Fruit fly (Drosophila melanogaster) whole organism, pupa: ENCODE measurements around the gene CG1024.

Source experiments
- CG10348 ChIP-seq: fragments of 200-800 bp; sonication (Bioruptor generic); IDR thresholded peaks from 2 replicates; pipeline ENCODE4 v1.3.6; 2022; ENCODE audit warnings: missing biosample characterization, missing genetic modification characterization
- CG12605 ChIP-seq: fragments of 200-800 bp; sonication (Bioruptor generic); IDR thresholded peaks from 2 replicates; pipeline ENCODE4 v1.3.6; 2022; ENCODE audit warnings: missing biosample characterization, missing genetic modification characterization
- CG13204 ChIP-seq: fragments of 200-800 bp; sonication (Bioruptor generic); optimal IDR thresholded peaks from 2 replicates; lab custom pipeline; 2018; ENCODE audit warnings: missing biosample characterization, mild to moderate bottlenecking, missing genetic modification characterization, moderate library complexity
- CG14655 ChIP-seq: fragments of 200-800 bp; sonication (Bioruptor generic); optimal IDR thresholded peaks from 3 replicates; lab custom pipeline; 2017; ENCODE audit warnings: mild to moderate bottlenecking, missing biosample characterization, missing genetic modification reagents, missing genetic modification characterization
- CG15710 ChIP-seq: fragments of 200-800 bp; sonication (Bioruptor generic); optimal IDR thresholded peaks from 2 replicates; lab custom pipeline; 2018; ENCODE audit warnings: missing biosample characterization, mild to moderate bottlenecking, missing genetic modification characterization, moderate library complexity
- CG17806 ChIP-seq: fragments of 200-800 bp; sonication (Bioruptor generic); optimal IDR thresholded peaks from 2 replicates; lab custom pipeline; 2018; ENCODE audit warnings: missing biosample characterization, mild to moderate bottlenecking, missing genetic modification characterization, moderate library complexity
- CG32121 ChIP-seq: fragments of 200-800 bp; sonication (Bioruptor generic); IDR thresholded peaks from 2 replicates; pipeline ENCODE4 v1.3.6; 2022; ENCODE audit warnings: missing biosample characterization, missing genetic modification characterization
- CG34367 ChIP-seq: fragments of 200-800 bp; sonication (Bioruptor generic); optimal IDR thresholded peaks from 2 replicates; lab custom pipeline; 2018; ENCODE audit warnings: missing biosample characterization, mild to moderate bottlenecking, missing genetic modification characterization
- CG4496 ChIP-seq: fragments of 200-800 bp; sonication (Bioruptor generic); IDR thresholded peaks from 3 replicates; pipeline ENCODE4 v1.3.6; 2022; ENCODE audit warnings: missing biosample characterization, missing genetic modification characterization
- CG8159 ChIP-seq: fragments of 200-800 bp; sonication (Bioruptor generic); optimal IDR thresholded peaks from 3 replicates; lab custom pipeline; 2018; ENCODE audit warnings: missing biosample characterization, mild to moderate bottlenecking, missing genetic modification characterization, moderate library complexity
- CG8301 ChIP-seq: fragments of 200-800 bp; sonication (Bioruptor generic); optimal IDR thresholded peaks from 2 replicates; lab custom pipeline; 2018; ENCODE audit warnings: missing biosample characterization, mild to moderate bottlenecking, missing genetic modification characterization
- CG9948 ChIP-seq: fragments of 200-800 bp; sonication (Bioruptor generic); optimal IDR thresholded peaks from 2 replicates; lab custom pipeline; 2018; ENCODE audit warnings: missing biosample characterization, mild to moderate bottlenecking, missing genetic modification characterization, moderate library complexity
- D1 ChIP-seq: fragments of 200-800 bp; sonication (Bioruptor generic); optimal IDR thresholded peaks from 2 replicates; lab custom pipeline; 2018; ENCODE audit warnings: missing biosample characterization, mild to moderate bottlenecking, missing genetic modification characterization, moderate library complexity
- EcR ChIP-seq: fragments of 200-800 bp; sonication (Bioruptor generic); optimal IDR thresholded peaks from 3 replicates; lab custom pipeline; 2019; ENCODE audit warnings: missing biosample characterization, missing genetic modification characterization, mild to moderate bottlenecking, moderate library complexity, missing genetic modification reagents
- Ets98B ChIP-seq: fragments of 200-800 bp; sonication (Bioruptor generic); IDR thresholded peaks from 2 replicates; pipeline ENCODE4 v1.3.6; 2022; ENCODE audit warnings: missing biosample characterization, missing genetic modification characterization
- Pif1A ChIP-seq: fragments of 200-800 bp; sonication (Bioruptor generic); optimal IDR thresholded peaks from 3 replicates; lab custom pipeline; 2016; ENCODE audit warnings: missing biosample characterization, missing genetic modification characterization
- Pif1B ChIP-seq: fragments of 200-800 bp; sonication (Bioruptor generic); optimal IDR thresholded peaks from 3 replicates; lab custom pipeline; 2016; ENCODE audit warnings: missing biosample characterization, missing genetic modification characterization
- Snoo ChIP-seq: fragments of 200-800 bp; sonication (Bioruptor generic); optimal IDR thresholded peaks from 3 replicates; lab custom pipeline; 2017; ENCODE audit warnings: missing biosample characterization, mild to moderate bottlenecking, missing genetic modification characterization, inconsistent platforms
- fd96Ca ChIP-seq: fragments of 200-800 bp; sonication (Bioruptor generic); IDR thresholded peaks from 3 replicates; pipeline ENCODE4 v1.3.6; 2022; ENCODE audit warnings: missing biosample characterization, missing genetic modification characterization
- gl ChIP-seq: fragments of 200-800 bp; sonication (Bioruptor generic); optimal IDR thresholded peaks from 2 replicates; lab custom pipeline; 2018; ENCODE audit warnings: missing biosample characterization, mild to moderate bottlenecking, missing genetic modification characterization
- rn ChIP-seq: fragments of 200-800 bp; sonication (Bioruptor generic); IDR thresholded peaks from 2 replicates; pipeline ENCODE4 v1.3.6; 2022; ENCODE audit warnings: missing biosample characterization, missing genetic modification characterization

CG1024 gene

dm6 chr3R:6380129-6380528 lies at the start of gene CG1024, which contains the start of gene TfIIFalpha:
Gene CG1024, minus strand, starts transcription at chr3R:6380328.
Gene TfIIFalpha, plus strand, starts transcription at chr3R:6380467.
- no peak for TF ChIP-seq fd96Ca (GFP tag; lab: Robert Waterston, UW)
- TF ChIP-seq CG8301 (tag; lab: Kevin White, UChicago): no peak
- no peak for TF ChIP-seq CG32121
- TF ChIP-seq CG9948 (tag; lab: Kevin White, UChicago): no peak
- TF ChIP-seq CG12605: no peak
- TF ChIP-seq CG8159 (tag; lab: Kevin White, UChicago): no peak
- TF ChIP-seq Snoo: no peak
- TF ChIP-seq CG13204 (GFP tag; lab: Kevin White, UChicago): no peak
- no peak for TF ChIP-seq CG15710 (tag; lab: Kevin White, UChicago)
- TF ChIP-seq CG10348 (GFP tag; lab: Robert Waterston, UW): no peak
- TF ChIP-seq Pif1A (GFP tag; lab: Kevin White, UChicago): no peak
- no peak for TF ChIP-seq D1
- TF ChIP-seq CG4496: no peak
- no peak for TF ChIP-seq Pif1B (GFP tag; lab: Kevin White, UChicago)
- no peak for TF ChIP-seq CG14655 (GFP tag; lab: Kevin White, UChicago)
- TF ChIP-seq Ets98B (GFP tag; lab: Robert Waterston, UW): no peak
- no peak for TF ChIP-seq EcR (GFP tag; lab: Kevin White, UChicago)

dm6 chr3R:6429706-6430105 lies 49.6 kb upstream of the CG1024 start:
- TF ChIP-seq Ets98B (GFP tag; lab: Robert Waterston, UW) (peak; percentile 62; the same call in 1 of the 2 replicates), CG4496 (peak; percentile 68; the same call in 2 of the 3 replicates), EcR (GFP tag; lab: Kevin White, UChicago) (no peak), gl (tag; lab: Kevin White, UChicago) (no peak), CG14655 (GFP tag; lab: Kevin White, UChicago) (peak; percentile 1), CG12605 (peak; percentile 59), CG10348 (GFP tag; lab: Robert Waterston, UW) (no peak), CG32121 (peak; percentile 70), CG17806 (tag; lab: Kevin White, UChicago) (no peak), fd96Ca (GFP tag; lab: Robert Waterston, UW) (peak; percentile 61; the same call in 2 of the 3 replicates), D1 (no peak)

- no peak for TF ChIP-seq CG12605
- no peak for TF ChIP-seq CG9948 (tag; lab: Kevin White, UChicago)
- no peak for TF ChIP-seq CG14655 (GFP tag; lab: Kevin White, UChicago)
- no peak for TF ChIP-seq CG10348 (GFP tag; lab: Robert Waterston, UW)
- TF ChIP-seq CG13204 (GFP tag; lab: Kevin White, UChicago): no peak
- TF ChIP-seq CG8159 (tag; lab: Kevin White, UChicago): no peak
- no peak for TF ChIP-seq CG17806 (tag; lab: Kevin White, UChicago)
- no peak for TF ChIP-seq D1
- no peak for TF ChIP-seq EcR (GFP tag; lab: Kevin White, UChicago)
These were observed 48.8 kb upstream of the CG1024 start for dm6 chr3R:6428935-6429334.

- TF ChIP-seq CG32121: 0 out of 2 replicates have a peak, but pooled peaks have one; percentile 38
- TF ChIP-seq CG13204 (GFP tag; lab: Kevin White, UChicago): no peak
- TF ChIP-seq CG12605: no peak
- TF ChIP-seq gl (tag; lab: Kevin White, UChicago): peak; percentile 9
- TF ChIP-seq CG14655 (GFP tag; lab: Kevin White, UChicago): peak; percentile 51
- TF ChIP-seq Pif1B (GFP tag; lab: Kevin White, UChicago): peak; percentile 30
- no peak for TF ChIP-seq rn (GFP tag; lab: Robert Waterston, UW)
- peak; percentile 45 for TF ChIP-seq CG34367 (tag; lab: Kevin White, UChicago)
- peak; percentile 65 for TF ChIP-seq CG8159 (tag; lab: Kevin White, UChicago)
- TF ChIP-seq CG9948 (tag; lab: Kevin White, UChicago): peak; percentile 45
- peak; percentile 56 for TF ChIP-seq CG15710 (tag; lab: Kevin White, UChicago)
- peak; percentile 56 for TF ChIP-seq CG17806 (tag; lab: Kevin White, UChicago)
- no peak for TF ChIP-seq D1
- TF ChIP-seq Pif1A (GFP tag; lab: Kevin White, UChicago): peak; percentile 64
- TF ChIP-seq EcR (GFP tag; lab: Kevin White, UChicago): peak; percentile 9
- no peak for TF ChIP-seq CG4496
- TF ChIP-seq CG8301 (tag; lab: Kevin White, UChicago): peak; percentile 40
- TF ChIP-seq CG10348 (GFP tag; lab: Robert Waterston, UW): no peak
- peak; percentile 14 for TF ChIP-seq Snoo
- 0 out of 2 replicates have a peak, but pooled peaks have one; percentile 15 for TF ChIP-seq Ets98B (GFP tag; lab: Robert Waterston, UW)
- no peak for TF ChIP-seq fd96Ca (GFP tag; lab: Robert Waterston, UW)
These were observed 47.7 kb upstream of the CG1024 start for dm6 chr3R:6427619-6428378.

dm6 chr3R:6426173-6426899 lies 46.2 kb upstream of the CG1024 start:
- TF ChIP-seq CG4496: no peak
- peak; percentile 81 for TF ChIP-seq EcR (GFP tag; lab: Kevin White, UChicago)
- TF ChIP-seq fd96Ca (GFP tag; lab: Robert Waterston, UW): peak; percentile 49; the same call in 2 of the 3 replicates
- no peak for TF ChIP-seq CG12605
- TF ChIP-seq Snoo: peak; percentile 56
- TF ChIP-seq CG8301 (tag; lab: Kevin White, UChicago): no peak
